Fruit fly (Drosophila melanogaster) Kc167 (cell line): ENCODE data around the gene PLCXD.

Experiments used
- h ChIP-seq: fragments of >200 bp; optimal IDR thresholded peaks from 3 replicates; lab custom pipeline; 2018; ENCODE audit warnings: missing external identifiers
- insv ChIP-seq: fragments of >200 bp; optimal IDR thresholded peaks from 3 replicates; lab custom pipeline; 2018; ENCODE audit warnings: missing external identifiers
- ttk ChIP-seq: sonication (Bioruptor generic); optimal IDR thresholded peaks from 2 replicates; lab custom pipeline; 2017; ENCODE audit warnings: missing external identifiers

DNA sequence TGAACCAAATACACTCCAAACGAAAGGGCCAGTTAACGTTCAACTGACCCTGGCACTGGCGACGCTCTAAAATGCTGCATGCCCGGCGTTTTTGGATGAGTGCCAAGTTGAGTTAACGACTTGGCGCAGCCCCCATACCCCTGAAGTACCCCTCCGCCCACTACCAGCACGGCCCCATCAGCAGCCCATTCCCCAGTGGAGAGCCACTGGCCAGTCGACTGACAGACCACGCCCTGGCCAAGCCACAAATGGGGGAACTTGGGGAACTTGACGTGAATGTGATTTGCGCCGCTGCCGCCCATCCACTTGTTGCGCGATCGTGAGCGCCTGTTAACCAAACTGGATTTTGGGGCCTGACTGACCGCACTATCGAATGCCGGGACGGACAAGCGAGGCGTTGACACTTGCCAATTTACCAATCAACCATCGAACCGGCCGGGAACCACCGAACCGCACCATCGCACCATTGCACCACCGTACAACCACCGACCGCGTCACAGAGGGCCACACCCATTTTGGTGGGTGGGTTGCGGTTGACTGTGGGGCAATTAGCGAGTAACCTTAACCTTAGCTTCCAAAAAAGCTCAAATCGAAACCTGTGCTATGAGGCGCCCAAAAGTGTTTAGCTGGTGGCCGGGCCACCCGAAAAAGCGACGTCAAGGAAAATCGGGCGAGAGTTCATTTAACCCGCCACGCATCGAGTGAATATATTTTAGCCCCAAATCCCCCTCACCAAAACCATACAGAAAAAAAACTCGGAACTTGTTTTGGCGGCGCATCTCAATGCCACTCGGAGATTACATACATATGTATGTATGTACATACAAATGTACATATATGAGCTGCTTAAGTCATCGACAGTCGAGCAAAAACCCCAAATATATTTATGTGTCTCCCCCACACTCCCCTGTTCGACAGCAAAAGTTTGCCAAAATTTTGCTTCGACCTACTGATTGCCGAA is 43.5 kb upstream of the PLCXD start:
- TF ChIP-seq h (lab: Kevin White, UChicago) = no peak
- TF ChIP-seq insv = no peak
- no peak for TF ChIP-seq ttk
